Worm (Caenorhabditis elegans) whole organism, L3 larva: ENCODE measurements around the gene ule-3.

Source experiments
- daf-12 ChIP-seq: fragments of 150-350 bp; optimal IDR thresholded peaks from 2 replicates; lab custom pipeline; 2014; ENCODE audit warnings: missing biosample characterization, missing genetic modification reagents, missing genetic modification characterization
- lin-15B ChIP-seq: fragments of 150-350 bp; optimal IDR thresholded peaks from 2 replicates; lab custom pipeline; 2014; ENCODE audit warnings: missing biosample characterization, missing genetic modification characterization
- lsy-12 ChIP-seq: sonication (generic microtip); optimal IDR thresholded peaks from 2 replicates; lab custom pipeline; 2016; ENCODE audit warnings: mild to moderate bottlenecking, missing genetic modification characterization, missing compliant biosample characterization
- ztf-11 ChIP-seq: fragments of 150-350 bp; optimal IDR thresholded peaks from 2 replicates; lab custom pipeline; 2014; ENCODE audit warnings: missing biosample characterization, missing genetic modification characterization

ce11 chrV:10760839-10761238 lies 32.8 kb upstream of the ule-3 start:
- TF ChIP-seq daf-12 (tag; lab: Kevin White, UChicago) (no peak), ztf-11 (tag; lab: Kevin White, UChicago) (no peak), lin-15B (tag; lab: Kevin White, UChicago) (no peak), lsy-12 (tag; lab: Kevin White, UChicago) (no peak)
